Worm (Caenorhabditis elegans): ENCODE measurements around the gene K03A11.1.

The K03A11.1 gene

ce11 chrX:13051405-13051804 lies at the start of gene K03A11.1:
Gene K03A11.1, plus strand, starts transcription at chrX:13051705.
- no peak for TF ChIP-seq unc-86 (tag; optimal IDR thresholded peaks at IDR 0.05)
- no peak for TF ChIP-seq fkh-10 (GFP tag; optimal IDR thresholded peaks at IDR 0.05)
- TF ChIP-seq elt-4 (tag; optimal IDR thresholded peaks at IDR 0.05): no peak
- TF ChIP-seq pax-1 (tag; optimal IDR thresholded peaks at IDR 0.05): no peak
- no peak for TF ChIP-seq ceh-2 (tag; optimal IDR thresholded peaks at IDR 0.05)
- TF ChIP-seq odd-2 (tag; optimal IDR thresholded peaks at IDR 0.05): no peak
- TF ChIP-seq ceh-48 (tag; optimal IDR thresholded peaks at IDR 0.05): no peak
- TF ChIP-seq ceh-18 (tag; optimal IDR thresholded peaks at IDR 0.05): no peak
- no peak for TF ChIP-seq C38D4.7 (GFP tag; optimal IDR thresholded peaks at IDR 0.05)

- TF ChIP-seq ceh-14 (tag; optimal IDR thresholded peaks at IDR 0.05): no peak
- TF ChIP-seq sox-4 (tag; optimal IDR thresholded peaks at IDR 0.05): no peak
- TF ChIP-seq unc-42 (tag; optimal IDR thresholded peaks at IDR 0.05): no peak
- no peak for TF ChIP-seq pat-9 (tag; optimal IDR thresholded peaks at IDR 0.05)
- no peak for TF ChIP-seq hlh-30 (tag; optimal IDR thresholded peaks at IDR 0.05; ENCODE audit: insufficient read depth)
- no peak for TF ChIP-seq odd-2 (tag; optimal IDR thresholded peaks at IDR 0.05)
- no peak for TF ChIP-seq hlh-13 (GFP tag; optimal IDR thresholded peaks at IDR 0.05)
- TF ChIP-seq zip-5 (tag; optimal IDR thresholded peaks at IDR 0.05): no peak
- TF ChIP-seq dve-1 (tag; optimal IDR thresholded peaks at IDR 0.05): no peak
- no peak for TF ChIP-seq hlh-6 (tag; optimal IDR thresholded peaks at IDR 0.05)
- TF ChIP-seq ref-2 (tag; optimal IDR thresholded peaks at IDR 0.05): no peak
- no peak for TF ChIP-seq lim-6 (tag; optimal IDR thresholded peaks at IDR 0.05)
- TF ChIP-seq nfya-1 (tag; optimal IDR thresholded peaks at IDR 0.05): no peak
- no peak for TF ChIP-seq Y22D7AL.16 (tag; optimal IDR thresholded peaks at IDR 0.05)
- TF ChIP-seq syd-9 (tag; optimal IDR thresholded peaks at IDR 0.05): no peak
- TF ChIP-seq C08G9.2 (tag; optimal IDR thresholded peaks at IDR 0.05): no peak
These were observed 49.2 kb upstream of the K03A11.1 start for ce11 chrX:13002322-13002721.

- TF ChIP-seq sox-4 (tag; optimal IDR thresholded peaks at IDR 0.05): no peak
- no peak for TF ChIP-seq ztf-16 (tag; optimal IDR thresholded peaks at IDR 0.05)
- no peak for TF ChIP-seq ceh-24 (tag; optimal IDR thresholded peaks at IDR 0.05)
- TF ChIP-seq fax-1 (tag; optimal IDR thresholded peaks at IDR 0.05): no peak
- TF ChIP-seq tbx-7 (tag; optimal IDR thresholded peaks at IDR 0.05): no peak
- no peak for TF ChIP-seq nhr-11 (tag; optimal IDR thresholded peaks at IDR 0.05)
- no peak for TF ChIP-seq nhr-232 (tag; optimal IDR thresholded peaks at IDR 0.05)
- TF ChIP-seq fkh-10 (GFP tag; optimal IDR thresholded peaks at IDR 0.05): no peak
- TF ChIP-seq mec-3 (tag; optimal IDR thresholded peaks at IDR 0.05; ENCODE audit: borderline replicate concordance): no peak
- no peak for TF ChIP-seq ceh-2 (tag; optimal IDR thresholded peaks at IDR 0.05)
- no peak for TF ChIP-seq C08G9.2 (tag; optimal IDR thresholded peaks at IDR 0.05)
- TF ChIP-seq ceh-19 (GFP tag; optimal IDR thresholded peaks at IDR 0.05): no peak
- no peak for TF ChIP-seq unc-42 (tag; optimal IDR thresholded peaks at IDR 0.05)
- TF ChIP-seq ceh-6 (GFP tag; optimal IDR thresholded peaks at IDR 0.05): no peak
These were observed 48.4 kb upstream of the K03A11.1 start for ce11 chrX:13003092-13003491.

- TF ChIP-seq ref-2 (tag; optimal IDR thresholded peaks at IDR 0.05): no peak
- no peak for TF ChIP-seq ama-1 (optimal IDR thresholded peaks at IDR 0.05)
- TF ChIP-seq ztf-16 (tag; optimal IDR thresholded peaks at IDR 0.05): no peak
- TF ChIP-seq dve-1 (tag; optimal IDR thresholded peaks at IDR 0.05): no peak
- no peak for TF ChIP-seq fkh-6 (tag; optimal IDR thresholded peaks at IDR 0.05)
- no peak for TF ChIP-seq unc-86 (tag; optimal IDR thresholded peaks at IDR 0.05)
- no peak for TF ChIP-seq pros-1 (tag; optimal IDR thresholded peaks at IDR 0.05)
These were observed 46.9 kb upstream of the K03A11.1 start for ce11 chrX:13004491-13005093.

Measured in whole organism, late embryonic.